Worm (Caenorhabditis elegans) whole organism, L1 larva: Measurements from ENCODE around the gene C06E4.2.

ENCODE experiments used
- C16A3.4 ChIP-seq: fragments of 150-350 bp; optimal IDR thresholded peaks from 2 replicates; lab custom pipeline; 2014; ENCODE audit warnings: missing biosample characterization, missing genetic modification characterization
- C34B4.2 ChIP-seq: sonication (generic microtip); optimal IDR thresholded peaks from 2 replicates; lab custom pipeline; 2017; ENCODE audit warnings: mild to moderate bottlenecking, missing genetic modification characterization, missing compliant biosample characterization
- F16B12.6 ChIP-seq: fragments of 150-350 bp; optimal IDR thresholded peaks from 2 replicates; lab custom pipeline; 2014; ENCODE audit warnings: missing biosample characterization, missing genetic modification characterization
- Y116A8C.19 ChIP-seq: sonication (generic microtip); optimal IDR thresholded peaks from 2 replicates; lab custom pipeline; 2016; ENCODE audit warnings: missing compliant biosample characterization, missing genetic modification characterization, borderline replicate concordance
- aha-1 ChIP-seq: fragments of 150-350 bp; optimal IDR thresholded peaks from 2 replicates; lab custom pipeline; 2014; ENCODE audit warnings: missing biosample characterization, missing genetic modification characterization
- ama-1 ChIP-seq: fragments of 150-350 bp; optimal IDR thresholded peaks from 2 replicates; lab custom pipeline; 2014
- blmp-1 ChIP-seq: fragments of 150-350 bp; optimal IDR thresholded peaks from 2 replicates; lab custom pipeline; 2014; ENCODE audit warnings: missing biosample characterization, missing genetic modification characterization
- ceh-63 ChIP-seq: fragments of 200-800 bp; sonication (Bioruptor generic); optimal IDR thresholded peaks from 2 replicates; lab custom pipeline; 2018; ENCODE audit warnings: mild to moderate bottlenecking, missing genetic modification characterization, missing compliant biosample characterization
- ceh-88 ChIP-seq: fragments of 200-800 bp; sonication (Bioruptor generic); IDR thresholded peaks from 2 replicates; pipeline ENCODE4 v1.3.6; 2022; ENCODE audit warnings: missing genetic modification characterization, missing compliant biosample characterization
- ceh-90 ChIP-seq: sonication (generic microtip); optimal IDR thresholded peaks from 2 replicates; lab custom pipeline; 2016; ENCODE audit warnings: missing genetic modification characterization, missing compliant biosample characterization
- efl-1 ChIP-seq, 4 experiments: fragments of 150-350 bp; optimal IDR thresholded peaks in 3 of 4; peaks in 1 of 4; 1 replicate in 1 of 4; 2 replicates in 3 of 4; lab custom pipeline; 2014; ENCODE audit warnings: missing biosample characterization in 2 of 4, missing genetic modification characterization in 2 of 4, missing genetic modification reagents in 2 of 4
- efl-3 ChIP-seq: fragments of 200-800 bp; sonication (Bioruptor generic); optimal IDR thresholded peaks from 2 replicates; lab custom pipeline; 2018; ENCODE audit warnings: mild to moderate bottlenecking, missing genetic modification characterization, missing compliant biosample characterization
- egl-27 ChIP-seq, 2 experiments: fragments of 150-350 bp in 1 of 2; sonication (generic microtip); optimal IDR thresholded peaks; 3 replicates each; lab custom pipeline; 2017 to 2018; ENCODE audit warnings: missing biosample characterization in 2 of 2, missing genetic modification characterization in 2 of 2, missing genetic modification reagents in 2 of 2
- elt-2 ChIP-seq: sonication (generic microtip); optimal IDR thresholded peaks from 2 replicates; lab custom pipeline; 2016; ENCODE audit warnings: missing genetic modification characterization, mild to moderate bottlenecking, inconsistent platforms, missing compliant biosample characterization, missing genetic modification reagents
- elt-3 ChIP-seq, 6 experiments: fragments of 150-350 bp in 1 of 6; sonication (generic microtip); optimal IDR thresholded peaks; 2 replicates each; lab custom pipeline; 2017 to 2018; ENCODE audit warnings: missing biosample characterization in 6 of 6, missing genetic modification characterization in 6 of 6, inconsistent platforms in 1 of 6
- fkh-4 ChIP-seq: sonication (generic microtip); optimal IDR thresholded peaks from 2 replicates; lab custom pipeline; 2016; ENCODE audit warnings: missing compliant biosample characterization, missing genetic modification characterization, borderline replicate concordance
- hlh-17 ChIP-seq: fragments of 200-800 bp; sonication (Bioruptor generic); optimal IDR thresholded peaks from 2 replicates; lab custom pipeline; 2018; ENCODE audit warnings: missing genetic modification characterization, mild to moderate bottlenecking, missing compliant biosample characterization, moderate library complexity, borderline replicate concordance
- irx-1 ChIP-seq: sonication (generic microtip); optimal IDR thresholded peaks from 2 replicates; lab custom pipeline; 2016; ENCODE audit warnings: missing genetic modification characterization, missing compliant biosample characterization
- jun-1 ChIP-seq: fragments of 150-350 bp; optimal IDR thresholded peaks from 2 replicates; lab custom pipeline; 2014; ENCODE audit warnings: missing biosample characterization, missing genetic modification reagents, missing genetic modification characterization
- lin-14 ChIP-seq: fragments of 200-800 bp; sonication (Bioruptor generic); optimal IDR thresholded peaks from 2 replicates; lab custom pipeline; 2018; ENCODE audit warnings: mild to moderate bottlenecking, missing genetic modification characterization, moderate library complexity, missing compliant biosample characterization
- lin-35 ChIP-seq, 2 experiments: fragments of 150-350 bp; optimal IDR thresholded peaks; 2 replicates each; lab custom pipeline; 2014; ENCODE audit warnings: missing biosample characterization in 2 of 2, missing genetic modification characterization in 2 of 2, missing genetic modification reagents in 2 of 2
- lsy-2 ChIP-seq, 2 experiments: fragments of 150-350 bp; optimal IDR thresholded peaks; 2 replicates each; lab custom pipeline; 2014; ENCODE audit warnings: missing biosample characterization in 2 of 2, missing genetic modification characterization in 2 of 2
- mab-9 ChIP-seq: fragments of 200-800 bp; sonication (Bioruptor generic); IDR thresholded peaks from 2 replicates; pipeline ENCODE4 v1.3.6; 2022; ENCODE audit warnings: missing genetic modification reagents, missing genetic modification characterization, missing compliant biosample characterization
- mdl-1 ChIP-seq, 2 experiments: fragments of 150-350 bp; optimal IDR thresholded peaks; 2 replicates each; lab custom pipeline; 2014 to 2017; ENCODE audit warnings: missing biosample characterization in 2 of 2, missing genetic modification characterization in 2 of 2, inconsistent platforms in 1 of 2
- mep-1 ChIP-seq: fragments of 150-350 bp; optimal IDR thresholded peaks from 2 replicates; lab custom pipeline; 2014; ENCODE audit warnings: missing biosample characterization, missing genetic modification characterization
- nhr-11 ChIP-seq: fragments of 150-350 bp; optimal IDR thresholded peaks from 2 replicates; lab custom pipeline; 2014; ENCODE audit warnings: missing biosample characterization, missing genetic modification characterization
- nhr-12 ChIP-seq: sonication (generic microtip); optimal IDR thresholded peaks from 2 replicates; lab custom pipeline; 2017; ENCODE audit warnings: missing biosample characterization, missing genetic modification characterization
- nhr-19 ChIP-seq: fragments of 200-800 bp; sonication (Bioruptor generic); conservative IDR thresholded peaks from 2 replicates; pipeline ENCODE4 v1.3.6; 2022; ENCODE audit warnings: missing genetic modification characterization, missing compliant biosample characterization
- nhr-237 ChIP-seq: fragments of 150-350 bp; optimal IDR thresholded peaks from 2 replicates; lab custom pipeline; 2014; ENCODE audit warnings: missing biosample characterization, missing genetic modification characterization
- nhr-47 ChIP-seq: sonication (generic microtip); optimal IDR thresholded peaks from 2 replicates; lab custom pipeline; 2016; ENCODE audit warnings: mild to moderate bottlenecking, missing genetic modification characterization, moderate library complexity, missing compliant biosample characterization
- nhr-71 ChIP-seq: sonication (generic microtip); optimal IDR thresholded peaks from 2 replicates; lab custom pipeline; 2016; ENCODE audit warnings: mild to moderate bottlenecking, missing genetic modification characterization, moderate library complexity, missing compliant biosample characterization
- nhr-77 ChIP-seq: fragments of 150-350 bp; optimal IDR thresholded peaks from 2 replicates; lab custom pipeline; 2014; ENCODE audit warnings: missing biosample characterization, missing genetic modification characterization
- nhr-84 ChIP-seq: sonication (generic microtip); optimal IDR thresholded peaks from 2 replicates; lab custom pipeline; 2017; ENCODE audit warnings: missing biosample characterization, missing genetic modification characterization
- nhr-85 ChIP-seq: sonication (generic microtip); peaks from one replicate; lab custom pipeline; 2016; ENCODE audit warnings: missing genetic modification characterization, inconsistent platforms, missing compliant biosample characterization
- nhr-90 ChIP-seq: sonication (generic microtip); optimal IDR thresholded peaks from 2 replicates; lab custom pipeline; 2016; ENCODE audit warnings: mild to moderate bottlenecking, missing genetic modification characterization, missing compliant biosample characterization; ENCODE audit not compliant: poor library complexity
- pag-3 ChIP-seq: sonication (generic microtip); optimal IDR thresholded peaks from 2 replicates; lab custom pipeline; 2017; ENCODE audit warnings: missing genetic modification characterization, mild to moderate bottlenecking, missing compliant biosample characterization, antibody characterized with exemption, borderline replicate concordance; ENCODE audit not compliant: insufficient read depth
- snpc-4 ChIP-seq: fragments of 150-350 bp; optimal IDR thresholded peaks from 2 replicates; lab custom pipeline; 2014; ENCODE audit warnings: missing biosample characterization, missing genetic modification characterization
- snu-23 ChIP-seq: sonication (generic microtip); optimal IDR thresholded peaks from 2 replicates; lab custom pipeline; 2016; ENCODE audit warnings: missing genetic modification characterization, missing compliant biosample characterization
- sptf-1 ChIP-seq: fragments of 150-350 bp; optimal IDR thresholded peaks from 2 replicates; lab custom pipeline; 2014; ENCODE audit warnings: missing biosample characterization, missing genetic modification characterization
- swsn-7 ChIP-seq: sonication (generic microtip); optimal IDR thresholded peaks from 2 replicates; lab custom pipeline; 2016; ENCODE audit warnings: missing genetic modification characterization, missing compliant biosample characterization
- tbx-2 ChIP-seq: sonication (generic microtip); optimal IDR thresholded peaks from 2 replicates; lab custom pipeline; 2016; ENCODE audit warnings: missing genetic modification characterization, missing compliant biosample characterization
- unc-130 ChIP-seq: fragments of 150-350 bp; optimal IDR thresholded peaks from 2 replicates; lab custom pipeline; 2017; ENCODE audit warnings: missing biosample characterization, missing genetic modification characterization, inconsistent platforms
- unc-98 ChIP-seq: fragments of 200-800 bp; sonication (Bioruptor generic); IDR thresholded peaks from 2 replicates; pipeline ENCODE4 v1.3.6; 2022; ENCODE audit warnings: missing genetic modification characterization, missing compliant biosample characterization
- vab-15 ChIP-seq: sonication (generic microtip); optimal IDR thresholded peaks from 2 replicates; lab custom pipeline; 2017; ENCODE audit warnings: missing genotype, mild to moderate bottlenecking, missing genetic modification characterization, missing compliant biosample characterization
- ztf-4 ChIP-seq: fragments of 150-350 bp; optimal IDR thresholded peaks from 2 replicates; lab custom pipeline; 2014; ENCODE audit warnings: missing biosample characterization, missing genetic modification characterization

Gene C06E4.2

DNA sequence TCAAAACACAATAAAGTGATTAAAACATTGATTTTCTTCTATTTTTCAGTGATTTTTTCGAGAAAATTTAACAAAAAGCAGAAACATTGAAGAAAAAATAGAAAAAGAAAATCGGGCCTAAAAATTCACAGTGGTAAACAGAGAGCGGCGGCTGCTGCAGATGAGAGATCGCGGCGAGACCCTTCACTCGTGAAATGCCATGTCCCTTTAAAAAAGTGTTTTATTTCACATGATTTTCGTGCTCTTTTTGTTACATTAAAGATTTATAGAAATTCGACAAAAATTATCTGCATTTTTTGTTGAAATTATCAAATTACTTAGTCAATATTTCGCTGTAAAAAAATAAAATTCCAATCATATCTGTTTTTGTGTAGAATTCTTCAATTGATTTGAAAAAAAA, 37.2 kb downstream of the C06E4.2 start (continued):
- no peak for TF ChIP-seq nhr-12
- no peak for TF ChIP-seq nhr-84 (tag; lab: Kevin White, UChicago)
- TF ChIP-seq snpc-4 = peak; percentile 43
- peak; percentile 40; the same call in 1 of the 2 replicates for TF ChIP-seq nhr-19
- TF ChIP-seq ceh-63 (GFP tag; lab: Kevin White, UChicago) = no peak
- TF ChIP-seq irx-1 (tag; lab: Kevin White, UChicago) = peak; percentile 22
- peak; percentile 35 for TF ChIP-seq unc-130 (tag; lab: Kevin White, UChicago)
- peak; percentile 45 for TF ChIP-seq tbx-2
- TF ChIP-seq lin-14 = peak; percentile 65
- peak; percentile 63 for TF ChIP-seq mep-1 (tag; lab: Kevin White, UChicago)
- TF ChIP-seq efl-1 (optimal IDR thresholded peaks at IDR 0.05; lab: Kevin White, UChicago) = peak; percentile 60 to 66
- TF ChIP-seq efl-1 (GFP tag; optimal IDR thresholded peaks at IDR 0.05 in 1 of 2; lab: Kevin White, UChicago) = peak; percentile 51 to 92
- peak in 1 of 6 experiments; percentile 68 for TF ChIP-seq elt-3 (tag; optimal IDR thresholded peaks at IDR 0.05; lab: Kevin White, UChicago)
- peak; percentile 61 to 86 for TF ChIP-seq lsy-2 (tag; optimal IDR thresholded peaks at IDR 0.05; lab: Kevin White, UChicago)

DNA sequence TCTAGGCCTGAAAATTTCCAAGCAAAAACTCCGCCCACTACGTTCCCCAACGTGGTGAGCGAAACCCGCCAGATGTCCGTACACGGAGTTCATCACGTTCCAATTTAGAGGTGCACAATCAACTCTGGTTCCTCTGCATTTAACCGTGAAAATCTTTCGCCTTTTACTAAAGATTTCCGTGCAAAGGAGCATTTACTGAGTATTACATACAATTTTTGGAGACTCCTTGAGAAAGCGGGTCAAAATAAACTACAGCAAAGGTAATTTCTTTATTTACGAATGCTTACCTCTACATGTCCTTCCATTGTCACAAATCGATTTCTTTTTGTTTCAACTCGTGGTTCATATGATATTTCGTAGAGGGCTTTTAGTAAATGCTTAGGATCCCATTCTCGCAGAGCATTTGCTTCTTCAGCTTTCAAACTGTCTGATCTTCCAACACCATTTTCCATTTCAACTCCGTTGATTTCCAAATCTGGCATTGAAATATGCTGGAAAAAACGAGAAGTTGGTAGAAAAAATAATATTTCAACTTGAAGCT, 39.9 kb downstream of the C06E4.2 start, which contains the start of gene F42C5.9:
TSS of gene F42C5.9 (minus strand) at position 491 of the 541 bp plus-strand sequence.
- peak; percentile 29 for TF ChIP-seq lin-14
- peak; percentile 31 for TF ChIP-seq nhr-77 (tag; lab: Kevin White, UChicago)
- TF ChIP-seq snu-23 (GFP tag; lab: Kevin White, UChicago) = peak; percentile 6
- peak; percentile 29 for TF ChIP-seq nhr-47 (tag; lab: Kevin White, UChicago)
- no peak for TF ChIP-seq lsy-2 (tag; optimal IDR thresholded peaks at IDR 0.05; lab: Kevin White, UChicago)
- peak; percentile 53 for TF ChIP-seq elt-2 (tag; lab: Kevin White, UChicago)
- TF ChIP-seq mab-9 = no peak
- peak; percentile 94 for TF ChIP-seq snpc-4
- peak; percentile 28 for TF ChIP-seq ama-1 (lab: Kevin White, UChicago)
- no peak for TF ChIP-seq ztf-4
- TF ChIP-seq nhr-71 = peak; percentile 48
- peak in 1 of 2 experiments; percentile 14 for TF ChIP-seq efl-1 (optimal IDR thresholded peaks at IDR 0.05; lab: Kevin White, UChicago)
- TF ChIP-seq efl-1 (GFP tag; optimal IDR thresholded peaks at IDR 0.05 in 1 of 2; lab: Kevin White, UChicago) = no peak
- no peak for TF ChIP-seq hlh-17 (GFP tag; lab: Kevin White, UChicago)
- no peak for TF ChIP-seq sptf-1 (tag; lab: Kevin White, UChicago)
- TF ChIP-seq elt-3 (tag; optimal IDR thresholded peaks at IDR 0.05; lab: Kevin White, UChicago) = no peak
- TF ChIP-seq nhr-85 = peak; percentile 86
- TF ChIP-seq nhr-90 (tag; lab: Kevin White, UChicago) = peak; percentile 72
- no peak for TF ChIP-seq F16B12.6 (tag; lab: Kevin White, UChicago)
- TF ChIP-seq swsn-7 (tag; lab: Kevin White, UChicago) = peak; percentile 15
- no peak for TF ChIP-seq nhr-237

DNA sequence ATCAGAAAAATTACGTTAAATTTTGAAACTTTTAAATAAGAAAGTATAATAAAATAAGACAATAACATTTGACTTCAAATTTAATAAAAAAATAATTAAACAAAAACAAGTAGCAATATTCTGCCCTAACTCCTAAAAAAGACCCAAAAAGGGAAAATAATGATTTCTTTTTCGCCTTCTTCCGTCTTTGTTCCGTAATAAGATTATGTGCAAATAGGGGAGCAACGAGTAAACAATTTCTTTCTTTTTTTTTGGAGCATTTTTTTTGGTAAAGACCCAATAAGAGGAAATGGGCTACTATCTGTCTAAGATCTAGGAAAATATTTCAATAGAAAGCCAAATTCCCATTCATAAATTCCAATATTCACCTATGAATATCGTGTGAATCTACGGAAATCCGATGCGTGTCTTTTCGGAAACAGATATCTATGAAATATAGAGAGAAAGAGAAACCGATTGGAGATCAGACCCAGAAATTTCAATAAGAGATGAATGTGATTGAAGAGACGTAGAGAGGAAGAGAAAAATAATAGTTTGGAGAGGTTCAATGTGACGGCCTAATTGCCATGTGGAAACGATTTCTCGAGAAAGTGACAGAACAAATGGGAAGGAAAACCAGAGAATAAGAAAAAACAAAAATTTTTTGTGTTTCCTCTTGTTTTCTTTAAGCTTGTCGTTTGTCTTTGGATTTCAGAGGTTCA, 41.2 kb downstream of the C06E4.2 start:
- TF ChIP-seq nhr-11 (tag; lab: Kevin White, UChicago) (no peak), blmp-1 (peak; percentile 88), ceh-90 (tag; lab: Kevin White, UChicago) (no peak), nhr-90 (tag; lab: Kevin White, UChicago) (no peak), elt-3 (tag; optimal IDR thresholded peaks at IDR 0.05; lab: Kevin White, UChicago) (peak in 1 of 6 experiments; percentile 45), unc-98 (no peak), C34B4.2 (no peak), nhr-47 (tag; lab: Kevin White, UChicago) (no peak), egl-27 (tag; optimal IDR thresholded peaks at IDR 0.05; lab: Kevin White, UChicago) (no peak), C16A3.4 (tag; lab: Kevin White, UChicago) (peak; percentile 21), mdl-1 (tag; optimal IDR thresholded peaks at IDR 0.05; lab: Kevin White, UChicago) (peak in 1 of 2 experiments; percentile 17), aha-1 (tag; lab: Kevin White, UChicago) (no peak), nhr-237 (no peak), ceh-88 (GFP tag; lab: Robert Waterston, UW) (no peak), jun-1 (tag; lab: Kevin White, UChicago) (no peak), lin-35 (GFP tag; optimal IDR thresholded peaks at IDR 0.05; lab: Kevin White, UChicago) (peak in 1 of 2 experiments; percentile 12), pag-3 (tag; lab: Kevin White, UChicago) (no peak), ceh-63 (GFP tag; lab: Kevin White, UChicago) (no peak), efl-1 (optimal IDR thresholded peaks at IDR 0.05; lab: Kevin White, UChicago) (peak in 1 of 2 experiments; percentile 21), efl-1 (GFP tag; optimal IDR thresholded peaks at IDR 0.05 in 1 of 2; lab: Kevin White, UChicago) (no peak), Y116A8C.19 (tag; lab: Kevin White, UChicago) (no peak), nhr-71 (peak; percentile 41), fkh-4 (tag; lab: Kevin White, UChicago) (peak; percentile 40), vab-15 (tag; lab: Kevin White, UChicago) (no peak), efl-3 (GFP tag; lab: Kevin White, UChicago) (no peak)
